Fruit fly (Drosophila melanogaster) Kc167 (cell line): Measurements from ENCODE around the gene CG42814.

Experiments
- insv ChIP-seq: fragments of >200 bp; optimal IDR thresholded peaks from 3 replicates; lab custom pipeline; 2018; ENCODE audit warnings: missing external identifiers
- psq ChIP-seq: fragments of >200 bp; optimal IDR thresholded peaks from 2 replicates; lab custom pipeline; 2017; ENCODE audit warnings: missing external identifiers

DNA sequence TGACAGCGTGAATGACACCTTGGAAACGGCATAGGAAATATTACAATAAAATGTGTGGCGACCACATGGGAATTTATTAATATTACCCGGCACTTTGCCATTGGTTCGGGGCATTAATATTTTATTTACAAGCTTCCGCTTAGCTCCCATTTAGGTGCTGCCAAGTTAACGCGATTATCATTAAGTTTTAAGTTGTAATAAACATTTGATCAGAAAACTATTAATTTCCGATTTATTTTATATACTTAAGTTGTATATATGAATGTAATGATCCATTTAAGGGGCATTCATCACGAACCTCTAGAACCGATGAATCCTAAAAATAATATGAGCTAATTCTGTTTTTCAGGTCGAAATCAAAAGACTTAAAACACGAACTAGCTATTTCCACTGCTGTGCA is 11.0 kb downstream of the CG42814 start:
- TF ChIP-seq psq (lab: Kevin White, UChicago), result no peak
- no peak for TF ChIP-seq insv
